Worm (Caenorhabditis elegans) whole organism, L4 larva: ENCODE data around the gene F21C10.7.

Experiments
- F10B5.3 ChIP-seq: sonication (generic microtip); optimal IDR thresholded peaks from 2 replicates; lab custom pipeline; 2016; ENCODE audit warnings: mild to moderate bottlenecking, missing genetic modification characterization, missing compliant biosample characterization
- F26F4.8 ChIP-seq: fragments of 200-800 bp; sonication (Bioruptor generic); conservative IDR thresholded peaks from 2 replicates; pipeline ENCODE4 v1.3.6; 2022; ENCODE audit warnings: missing genetic modification characterization, missing compliant biosample characterization
- R02D3.7 ChIP-seq: fragments of 150-350 bp; sonication (generic microtip); optimal IDR thresholded peaks from 3 replicates; lab custom pipeline; 2014; ENCODE audit warnings: missing biosample characterization, missing genetic modification characterization
- Y48G9A.11 ChIP-seq: fragments of 200-800 bp; sonication (Bioruptor generic); IDR thresholded peaks from 2 replicates; pipeline ENCODE4 v1.3.6; 2022; ENCODE audit warnings: missing genetic modification reagents, missing genetic modification characterization, missing compliant biosample characterization
- Y5F2A.4 ChIP-seq: fragments of 200-800 bp; sonication (Bioruptor generic); optimal IDR thresholded peaks from 2 replicates; lab custom pipeline; 2018; ENCODE audit warnings: mild to moderate bottlenecking, missing genetic modification characterization, missing compliant biosample characterization
- aly-2 ChIP-seq: sonication (generic microtip); optimal IDR thresholded peaks from 2 replicates; lab custom pipeline; 2018; ENCODE audit warnings: missing biosample characterization, missing genetic modification characterization
- arid-1 ChIP-seq: fragments of 200-800 bp; sonication (Bioruptor generic); conservative IDR thresholded peaks from 2 replicates; pipeline ENCODE4 v1.3.6; 2022; ENCODE audit warnings: missing genetic modification reagents, missing genetic modification characterization, missing compliant biosample characterization
- ceh-20 ChIP-seq: fragments of 200-800 bp; sonication (Bioruptor generic); IDR thresholded peaks from 2 replicates; pipeline ENCODE4 v1.3.6; 2022; ENCODE audit warnings: missing genetic modification reagents, missing genetic modification characterization, missing compliant biosample characterization
- ceh-32 ChIP-seq: sonication (generic microtip); optimal IDR thresholded peaks from 2 replicates; lab custom pipeline; 2016; ENCODE audit warnings: mild to moderate bottlenecking, missing genetic modification characterization, missing compliant biosample characterization; ENCODE audit not compliant: poor library complexity
- ceh-44 ChIP-seq: fragments of 200-800 bp; sonication (Bioruptor generic); IDR thresholded peaks from 2 replicates; pipeline ENCODE4 v1.3.6; 2022; ENCODE audit warnings: missing genetic modification reagents, missing genetic modification characterization, missing compliant biosample characterization
- ceh-62 ChIP-seq: sonication (generic microtip); optimal IDR thresholded peaks from 2 replicates; lab custom pipeline; 2017; ENCODE audit warnings: missing biosample characterization, missing genetic modification characterization
- ceh-82 ChIP-seq: sonication (generic microtip); optimal IDR thresholded peaks from 2 replicates; lab custom pipeline; 2017; ENCODE audit warnings: missing biosample characterization, missing genetic modification characterization
- cey-2 ChIP-seq: sonication (generic microtip); optimal IDR thresholded peaks from 3 replicates; lab custom pipeline; 2017; ENCODE audit warnings: missing genetic modification characterization, mild to moderate bottlenecking, missing compliant biosample characterization, antibody characterized with exemption, borderline replicate concordance; ENCODE audit not compliant: insufficient read depth
- daf-16 ChIP-seq, 3 experiments: sonication (generic microtip); optimal IDR thresholded peaks; 2 replicates each; lab custom pipeline; 2016 to 2017; ENCODE audit warnings: missing genetic modification characterization in 3 of 3, missing genetic modification reagents in 3 of 3, mild to moderate bottlenecking in 2 of 3, missing compliant biosample characterization in 2 of 3, missing biosample characterization in 1 of 3, moderate library complexity in 1 of 3
- daf-19 ChIP-seq: fragments of 200-800 bp; sonication (Bioruptor generic); conservative IDR thresholded peaks from 2 replicates; pipeline ENCODE4 v1.3.6; 2022; ENCODE audit warnings: missing genetic modification characterization, missing compliant biosample characterization
- daf-8 ChIP-seq: fragments of 200-800 bp; sonication (Bioruptor generic); IDR thresholded peaks from 2 replicates; pipeline ENCODE4 v1.3.6; 2022; ENCODE audit warnings: missing genetic modification characterization, missing compliant biosample characterization
- dmd-8 ChIP-seq: fragments of 200-800 bp; sonication (Bioruptor generic); IDR thresholded peaks from 2 replicates; pipeline ENCODE4 v1.3.6; 2022; ENCODE audit warnings: missing genetic modification characterization, missing compliant biosample characterization
- dmd-9 ChIP-seq: fragments of 200-800 bp; sonication (Bioruptor generic); IDR thresholded peaks from 2 replicates; pipeline ENCODE4 v1.3.6; 2022; ENCODE audit warnings: missing genetic modification reagents, missing genetic modification characterization, missing compliant biosample characterization
- dpl-1 ChIP-seq: fragments of 150-350 bp; optimal IDR thresholded peaks from 2 replicates; lab custom pipeline; 2014; ENCODE audit warnings: missing biosample characterization, missing genetic modification reagents, missing genetic modification characterization
- dve-1 ChIP-seq: sonication (generic microtip); optimal IDR thresholded peaks from 2 replicates; lab custom pipeline; 2017; ENCODE audit warnings: antibody characterized with exemption, mild to moderate bottlenecking, missing genetic modification characterization, missing compliant biosample characterization; ENCODE audit not compliant: insufficient read depth
- egl-27 ChIP-seq: sonication (generic microtip); optimal IDR thresholded peaks from 3 replicates; lab custom pipeline; 2017; ENCODE audit warnings: missing biosample characterization, missing genetic modification reagents, missing genetic modification characterization
- egl-43 ChIP-seq: fragments of 200-800 bp; sonication (Bioruptor generic); IDR thresholded peaks from 2 replicates; pipeline ENCODE4 v1.3.6; 2022; ENCODE audit warnings: missing genetic modification reagents, missing genetic modification characterization, missing compliant biosample characterization
- fkh-10 ChIP-seq: fragments of 150-350 bp; optimal IDR thresholded peaks from 2 replicates; lab custom pipeline; 2014; ENCODE audit warnings: missing biosample characterization, missing genetic modification reagents, missing genetic modification characterization
- fos-1 ChIP-seq: fragments of 150-350 bp; optimal IDR thresholded peaks from 2 replicates; lab custom pipeline; 2014; ENCODE audit warnings: missing biosample characterization, missing genetic modification characterization
- hlh-11 ChIP-seq: fragments of 200-800 bp; sonication (Bioruptor generic); optimal IDR thresholded peaks from 2 replicates; lab custom pipeline; 2018; ENCODE audit warnings: mild to moderate bottlenecking, missing genetic modification characterization, missing compliant biosample characterization
- jun-1 ChIP-seq: fragments of 150-350 bp; optimal IDR thresholded peaks from 2 replicates; lab custom pipeline; 2014; ENCODE audit warnings: missing biosample characterization, missing genetic modification reagents, missing genetic modification characterization
- lin-13 ChIP-seq: fragments of 150-350 bp; optimal IDR thresholded peaks from 2 replicates; lab custom pipeline; 2014; ENCODE audit warnings: missing biosample characterization, missing genetic modification reagents, missing genetic modification characterization
- lin-15B ChIP-seq: fragments of 150-350 bp; sonication (generic microtip); optimal IDR thresholded peaks from 3 replicates; lab custom pipeline; 2014; ENCODE audit warnings: missing biosample characterization, missing genetic modification characterization
- lin-29 ChIP-seq: fragments of 200-800 bp; sonication (Bioruptor generic); IDR thresholded peaks from 2 replicates; pipeline ENCODE4 v1.3.6; 2022; ENCODE audit warnings: missing genetic modification reagents, missing genetic modification characterization, missing compliant biosample characterization
- lin-39 ChIP-seq: fragments of 150-350 bp; optimal IDR thresholded peaks from 2 replicates; lab custom pipeline; 2014; ENCODE audit warnings: missing biosample characterization, missing genetic modification reagents, missing genetic modification characterization
- lir-3 ChIP-seq: sonication (generic microtip); optimal IDR thresholded peaks from 2 replicates; lab custom pipeline; 2016; ENCODE audit warnings: mild to moderate bottlenecking, missing genetic modification characterization, missing compliant biosample characterization
- mep-1 ChIP-seq: fragments of 150-350 bp; sonication (generic microtip); optimal IDR thresholded peaks from 3 replicates; lab custom pipeline; 2014; ENCODE audit warnings: missing biosample characterization, missing genetic modification characterization
- mxl-3 ChIP-seq: fragments of 200-800 bp; sonication (Bioruptor generic); optimal IDR thresholded peaks from 2 replicates; lab custom pipeline; 2018; ENCODE audit warnings: mild to moderate bottlenecking, missing genetic modification characterization, missing compliant biosample characterization
- nhr-111 ChIP-seq: fragments of 200-800 bp; sonication (Bioruptor generic); optimal IDR thresholded peaks from 2 replicates; lab custom pipeline; 2018; ENCODE audit warnings: mild to moderate bottlenecking, missing genetic modification characterization, missing compliant biosample characterization
- nhr-237 ChIP-seq: sonication (generic microtip); optimal IDR thresholded peaks from 2 replicates; lab custom pipeline; 2017; ENCODE audit warnings: missing biosample characterization, missing genetic modification characterization
- nhr-41 ChIP-seq: fragments of 200-800 bp; sonication (Bioruptor generic); IDR thresholded peaks from 2 replicates; pipeline ENCODE4 v1.3.6; 2022; ENCODE audit warnings: missing genetic modification reagents, missing genetic modification characterization, missing compliant biosample characterization
- nhr-48 ChIP-seq: sonication (generic microtip); optimal IDR thresholded peaks from 2 replicates; lab custom pipeline; 2016; ENCODE audit warnings: mild to moderate bottlenecking, missing genetic modification characterization, missing compliant biosample characterization
- nhr-76 ChIP-seq: fragments of 150-350 bp; optimal IDR thresholded peaks from 2 replicates; lab custom pipeline; 2014; ENCODE audit warnings: missing biosample characterization, missing genetic modification characterization
- nhr-77 ChIP-seq: fragments of 150-350 bp; optimal IDR thresholded peaks from 2 replicates; lab custom pipeline; 2014; ENCODE audit warnings: missing biosample characterization, missing genetic modification characterization
- pha-4 ChIP-seq, 2 experiments: fragments of 150-350 bp in 1 of 2; fragments of 200-800 bp in 1 of 2; sonication (Bioruptor generic) in 1 of 2; IDR thresholded peaks in 1 of 2; optimal IDR thresholded peaks in 1 of 2; 2 replicates each; pipeline versions ENCODE4 v1.3.6 to Lab custom; 2014 to 2022; ENCODE audit warnings: missing genetic modification characterization in 2 of 2, missing genetic modification reagents in 2 of 2, missing biosample characterization in 1 of 2, missing compliant biosample characterization in 1 of 2
- rbr-2 ChIP-seq: sonication (generic microtip); optimal IDR thresholded peaks from 2 replicates; lab custom pipeline; 2016; ENCODE audit warnings: missing genotype, missing genetic modification characterization, missing compliant biosample characterization
- sdz-12 ChIP-seq: fragments of 200-800 bp; sonication (Bioruptor generic); optimal IDR thresholded peaks from 2 replicates; lab custom pipeline; 2018; ENCODE audit warnings: mild to moderate bottlenecking, missing genetic modification characterization, missing compliant biosample characterization
- snpc-1.2 ChIP-seq: fragments of 200-800 bp; sonication (Bioruptor generic); IDR thresholded peaks from 2 replicates; pipeline ENCODE4 v1.3.6; 2022; ENCODE audit warnings: missing genetic modification reagents, missing genetic modification characterization, missing compliant biosample characterization
- spr-1 ChIP-seq: sonication (generic microtip); optimal IDR thresholded peaks from 2 replicates; lab custom pipeline; 2016; ENCODE audit warnings: mild to moderate bottlenecking, missing genetic modification characterization, missing compliant biosample characterization
- spr-3 ChIP-seq: fragments of 200-800 bp; sonication (Bioruptor generic); optimal IDR thresholded peaks from 2 replicates; lab custom pipeline; 2018; ENCODE audit warnings: mild to moderate bottlenecking, missing genetic modification characterization, missing compliant biosample characterization
- tra-1 ChIP-seq: fragments of 200-800 bp; sonication (Bioruptor generic); IDR thresholded peaks from 2 replicates; pipeline ENCODE4 v1.3.6; 2022; ENCODE audit warnings: missing genetic modification reagents, missing genetic modification characterization, missing compliant biosample characterization
- unc-130 ChIP-seq: sonication (generic microtip); optimal IDR thresholded peaks from 2 replicates; lab custom pipeline; 2016; ENCODE audit warnings: missing genetic modification reagents, missing genetic modification characterization, missing compliant biosample characterization
- unc-39 ChIP-seq: sonication (generic microtip); optimal IDR thresholded peaks from 2 replicates; lab custom pipeline; 2017; ENCODE audit warnings: missing biosample characterization, missing genetic modification characterization
- unc-62 ChIP-seq, 3 experiments: fragments of 150-350 bp in 1 of 3; sonication (generic microtip); optimal IDR thresholded peaks in 2 of 3; peaks in 1 of 3; 1 replicate in 1 of 3; 2 replicates in 2 of 3; lab custom pipeline; 2014 to 2017; ENCODE audit warnings: missing biosample characterization in 3 of 3, missing genetic modification characterization in 3 of 3, missing genetic modification reagents in 3 of 3, missing genotype in 1 of 3
- ztf-11 ChIP-seq: fragments of 150-350 bp; optimal IDR thresholded peaks from 2 replicates; lab custom pipeline; 2014; ENCODE audit warnings: missing biosample characterization, missing genetic modification characterization

The F21C10.7 gene

DNA sequence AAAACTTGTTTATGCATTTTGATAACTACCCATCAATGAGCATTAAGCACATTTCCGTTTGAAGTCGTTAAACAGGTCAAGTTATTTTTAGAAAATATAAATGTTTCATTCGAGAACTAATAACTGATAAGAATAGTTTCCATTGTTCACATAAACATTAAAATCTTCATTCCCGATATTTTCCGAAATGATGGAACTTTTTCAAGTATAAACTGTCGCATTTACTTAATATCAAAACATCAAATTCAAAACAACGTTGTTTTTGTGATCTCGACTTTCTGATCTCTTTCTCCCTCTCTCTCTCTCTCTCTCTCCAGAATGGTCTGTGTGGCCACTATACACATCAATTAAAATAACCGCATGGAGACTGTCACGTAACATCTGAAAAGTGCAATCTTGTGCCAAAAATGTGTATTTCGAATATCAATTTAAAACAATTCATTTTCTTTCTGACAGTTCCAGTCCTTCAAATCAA, 38.2 kb upstream of the F21C10.7 start:
- TF ChIP-seq unc-39 (no peak), Y48G9A.11 (GFP tag; lab: Robert Waterston, UW) (no peak), jun-1 (tag; lab: Kevin White, UChicago) (no peak), snpc-1.2 (GFP tag; lab: Robert Waterston, UW) (no peak), dpl-1 (GFP tag; lab: Kevin White, UChicago) (no peak), Y5F2A.4 (no peak), dve-1 (tag; lab: Kevin White, UChicago) (peak; percentile 68), rbr-2 (tag; lab: Kevin White, UChicago) (no peak), lin-29 (GFP tag; lab: Robert Waterston, UW) (no peak), R02D3.7 (tag; lab: Kevin White, UChicago) (no peak), unc-62 (GFP tag; optimal IDR thresholded peaks at IDR 0.05 in 1 of 2; lab: Kevin White, UChicago) (peak in 1 of 2 experiments; percentile 66), unc-62 (tag; optimal IDR thresholded peaks at IDR 0.05; lab: Kevin White, UChicago) (no peak), ceh-20 (GFP tag; lab: Robert Waterston, UW) (no peak), cey-2 (tag; lab: Kevin White, UChicago) (no peak), mep-1 (tag; lab: Kevin White, UChicago) (peak; percentile 59), ceh-44 (no peak), spr-1 (tag; lab: Kevin White, UChicago) (no peak), nhr-76 (tag; lab: Kevin White, UChicago) (no peak), tra-1 (GFP tag; lab: Robert Waterston, UW) (no peak), dmd-9 (no peak), spr-3 (GFP tag; lab: Kevin White, UChicago) (no peak), sdz-12 (GFP tag; lab: Kevin White, UChicago) (no peak), hlh-11 (peak; percentile 66), F26F4.8 (no peak), unc-130 (GFP tag; lab: Kevin White, UChicago) (no peak), ztf-11 (tag; lab: Kevin White, UChicago) (no peak), pha-4 (GFP tag; IDR thresholded peaks at IDR 0.05; lab: Robert Waterston, UW) (0 out of 2 replicates have a peak, but pooled peaks have one; percentile 6), pha-4 (tag; optimal IDR thresholded peaks at IDR 0.05; lab: Kevin White, UChicago) (no peak), daf-19 (GFP tag; lab: Robert Waterston, UW) (no peak), daf-8 (no peak), ceh-32 (tag; lab: Kevin White, UChicago) (no peak), lin-15B (tag; lab: Kevin White, UChicago) (no peak), nhr-48 (peak; percentile 31), egl-43 (GFP tag; lab: Robert Waterston, UW) (no peak), ceh-62 (tag; lab: Kevin White, UChicago) (no peak), F10B5.3 (tag; lab: Kevin White, UChicago) (no peak), ceh-82 (no peak), daf-16 (GFP tag; optimal IDR thresholded peaks at IDR 0.05; lab: Kevin White, UChicago) (no peak), daf-16 (tag; optimal IDR thresholded peaks at IDR 0.05; lab: Kevin White, UChicago) (peak; percentile 95), arid-1 (GFP tag; lab: Robert Waterston, UW) (no peak), nhr-111 (GFP tag; lab: Kevin White, UChicago) (no peak), lir-3 (tag; lab: Kevin White, UChicago) (no peak), aly-2 (tag; lab: Kevin White, UChicago) (no peak), mxl-3 (no peak), egl-27 (tag; lab: Kevin White, UChicago) (no peak), dmd-8 (GFP tag; lab: Robert Waterston, UW) (no peak), lin-13 (GFP tag; lab: Kevin White, UChicago) (no peak), nhr-77 (tag; lab: Kevin White, UChicago) (peak; percentile 87), lin-39 (tag; lab: Kevin White, UChicago) (no peak), fkh-10 (GFP tag; lab: Kevin White, UChicago) (no peak), nhr-41 (no peak), fos-1 (tag; lab: Kevin White, UChicago) (peak; percentile 80), nhr-237 (tag; lab: Kevin White, UChicago) (no peak)
